Fruit fly (Drosophila melanogaster): ENCODE measurements around the gene CG42594.

DNA sequence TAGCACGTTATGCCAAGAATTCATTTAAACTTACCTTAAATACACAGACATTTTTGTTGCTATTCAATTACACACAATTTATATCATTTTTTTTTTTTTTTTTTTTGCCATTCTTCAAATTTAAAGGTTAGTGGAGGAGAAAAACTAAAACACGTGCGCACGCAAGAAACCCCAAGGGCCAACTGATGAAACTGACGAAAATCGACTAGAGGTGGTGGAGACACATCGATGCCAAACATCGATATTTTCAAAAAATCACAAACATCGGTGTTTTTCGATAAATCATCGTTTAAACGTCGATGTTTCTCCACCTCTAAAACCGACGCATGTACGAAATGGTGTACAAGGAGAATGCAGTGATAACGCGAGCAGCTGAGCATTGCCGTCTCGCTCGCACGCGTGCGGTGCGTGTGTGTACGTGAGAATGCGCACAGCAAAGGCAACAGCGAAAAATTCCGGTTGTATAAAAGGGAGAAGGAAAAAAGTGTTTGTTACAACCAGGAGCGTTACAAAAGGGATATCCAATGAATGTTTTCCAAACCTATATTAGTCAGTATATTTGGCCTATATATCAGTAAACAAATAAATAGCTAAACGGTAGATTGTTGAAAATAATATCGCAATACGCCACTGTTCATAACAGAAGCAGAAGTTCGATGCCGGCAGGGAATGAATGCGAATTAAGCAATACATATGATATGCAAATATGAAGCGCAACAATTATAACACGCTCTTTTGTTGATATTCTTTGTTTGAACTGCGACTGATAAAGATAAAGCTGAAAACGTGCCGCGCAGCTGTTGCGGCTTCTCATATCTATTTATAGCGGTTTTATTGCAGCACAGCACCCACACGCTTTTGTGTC is 95.6 kb downstream of the CG42594 start:
- TF ChIP-seq Taf1 (GFP tag; IDR thresholded peaks at IDR 0.05) = no peak
- no peak for TF ChIP-seq otp (GFP tag; IDR thresholded peaks at IDR 0.05)

Data from whole organism, embryonic.